Fruit fly (Drosophila melanogaster) whole organism, embryonic: ENCODE results near the gene Nopp140.

Experiments used
- Aef1 ChIP-seq: fragments of 200-800 bp; sonication (Bioruptor generic); IDR thresholded peaks from 3 replicates; pipeline ENCODE4 v1.3.6; 2022; ENCODE audit warnings: missing biosample characterization, missing genetic modification characterization
- CG10267 ChIP-seq: fragments of 200-800 bp; sonication (Bioruptor generic); optimal IDR thresholded peaks from 2 replicates; lab custom pipeline; 2018; ENCODE audit warnings: missing biosample characterization, mild to moderate bottlenecking, missing genetic modification characterization, moderate library complexity
- CG11247 ChIP-seq: fragments of 200-800 bp; sonication (Bioruptor generic); IDR thresholded peaks from 2 replicates; pipeline ENCODE4 v1.3.6; 2022; ENCODE audit warnings: missing biosample characterization, missing genetic modification characterization
- CG11695 ChIP-seq: fragments of 200-800 bp; sonication (Bioruptor generic); IDR thresholded peaks from 3 replicates; pipeline ENCODE4 v1.3.6; 2022; ENCODE audit warnings: missing biosample characterization, missing genetic modification characterization
- CG11723 ChIP-seq: fragments of 200-800 bp; sonication (Bioruptor generic); optimal IDR thresholded peaks from 2 replicates; lab custom pipeline; 2017; ENCODE audit warnings: missing biosample characterization, mild to moderate bottlenecking, missing genetic modification characterization
- CG14667 ChIP-seq: fragments of 200-800 bp; sonication (Bioruptor generic); IDR thresholded peaks from 2 replicates; pipeline ENCODE4 v1.3.6; 2022; ENCODE audit warnings: missing biosample characterization, missing genetic modification characterization
- CG15514 ChIP-seq: fragments of 200-800 bp; sonication (Bioruptor generic); optimal IDR thresholded peaks from 3 replicates; lab custom pipeline; 2017; ENCODE audit warnings: missing biosample characterization, missing genetic modification characterization, mild to moderate bottlenecking, moderate library complexity, missing genetic modification reagents
- CG2116 ChIP-seq: fragments of 200-800 bp; sonication (Bioruptor generic); optimal IDR thresholded peaks from 3 replicates; lab custom pipeline; 2018; ENCODE audit warnings: missing biosample characterization, mild to moderate bottlenecking, missing genetic modification characterization
- CG2889 ChIP-seq: fragments of 200-800 bp; sonication (Bioruptor generic); IDR thresholded peaks from 3 replicates; pipeline ENCODE4 v1.3.6; 2022; ENCODE audit warnings: missing biosample characterization, missing genetic modification characterization
- CG32532 ChIP-seq: fragments of 200-800 bp; sonication (Bioruptor generic); IDR thresholded peaks from 2 replicates; pipeline ENCODE4 v1.3.6; 2022; ENCODE audit warnings: missing biosample characterization, missing genetic modification characterization
- CG4282 ChIP-seq: fragments of 200-800 bp; sonication (Bioruptor generic); optimal IDR thresholded peaks from 2 replicates; lab custom pipeline; 2016; ENCODE audit warnings: missing biosample characterization, missing genetic modification characterization
- CG4617 ChIP-seq: fragments of 200-800 bp; sonication (Bioruptor generic); optimal IDR thresholded peaks from 3 replicates; lab custom pipeline; 2016; ENCODE audit warnings: missing biosample characterization, missing genetic modification characterization, borderline replicate concordance
- CG7928 ChIP-seq: fragments of 200-800 bp; sonication (Bioruptor generic); optimal IDR thresholded peaks from 2 replicates; lab custom pipeline; 2017; ENCODE audit warnings: missing biosample characterization, mild to moderate bottlenecking, missing genetic modification characterization
- CG7963 ChIP-seq: fragments of 200-800 bp; sonication (Bioruptor generic); IDR thresholded peaks from 3 replicates; pipeline ENCODE4 v1.3.6; 2022; ENCODE audit warnings: missing biosample characterization, missing genetic modification characterization; ENCODE audit not compliant: partially characterized antibody
- CG8089 ChIP-seq: fragments of 200-800 bp; sonication (Bioruptor generic); optimal IDR thresholded peaks from 3 replicates; lab custom pipeline; 2016; ENCODE audit warnings: missing biosample characterization, missing genetic modification characterization
- CG8281 ChIP-seq: fragments of 200-800 bp; sonication (Bioruptor generic); optimal IDR thresholded peaks from 2 replicates; lab custom pipeline; 2018; ENCODE audit warnings: missing biosample characterization, mild to moderate bottlenecking, missing genetic modification characterization, moderate library complexity
- Dad ChIP-seq: fragments of 200-800 bp; sonication (Bioruptor generic); optimal IDR thresholded peaks from 3 replicates; lab custom pipeline; 2016; ENCODE audit warnings: missing biosample characterization, missing genetic modification characterization
- Dp ChIP-seq: fragments of 200-800 bp; sonication (Bioruptor generic); optimal IDR thresholded peaks from 2 replicates; lab custom pipeline; 2018; ENCODE audit warnings: missing biosample characterization, mild to moderate bottlenecking, missing genetic modification characterization, moderate library complexity
- Fer3 ChIP-seq: fragments of 200-800 bp; sonication (Bioruptor generic); optimal IDR thresholded peaks from 2 replicates; lab custom pipeline; 2018; ENCODE audit warnings: missing biosample characterization, mild to moderate bottlenecking, missing genetic modification characterization, moderate library complexity
- Gsc ChIP-seq: fragments of 200-800 bp; sonication (Bioruptor generic); IDR thresholded peaks from 2 replicates; pipeline ENCODE4 v1.3.6; 2022; ENCODE audit warnings: missing biosample characterization, missing genetic modification characterization
- H15 ChIP-seq: fragments of 200-800 bp; sonication (Bioruptor generic); IDR thresholded peaks from 3 replicates; pipeline ENCODE4 v1.3.6; 2022; ENCODE audit warnings: missing biosample characterization, missing genetic modification characterization
- HLH54F ChIP-seq: fragments of 200-800 bp; sonication (Bioruptor generic); optimal IDR thresholded peaks from 3 replicates; lab custom pipeline; 2016; ENCODE audit warnings: missing biosample characterization, missing genetic modification characterization
- Hey ChIP-seq: fragments of 200-800 bp; sonication (Bioruptor generic); optimal IDR thresholded peaks from 3 replicates; lab custom pipeline; 2018; ENCODE audit warnings: missing biosample characterization, mild to moderate bottlenecking, missing genetic modification characterization
- HmgD ChIP-seq: fragments of 200-800 bp; sonication (Bioruptor generic); optimal IDR thresholded peaks from 3 replicates; lab custom pipeline; 2016; ENCODE audit warnings: missing biosample characterization, missing genetic modification characterization
- Hsf ChIP-seq: fragments of 200-800 bp; sonication (Bioruptor generic); optimal IDR thresholded peaks from 3 replicates; lab custom pipeline; 2016; ENCODE audit warnings: missing biosample characterization, missing genetic modification characterization
- Jarid2 ChIP-seq: fragments of 200-800 bp; sonication (Bioruptor generic); optimal IDR thresholded peaks from 3 replicates; lab custom pipeline; 2017; ENCODE audit warnings: mild to moderate bottlenecking, missing biosample characterization, missing genetic modification reagents, missing genetic modification characterization
- MTF-1 ChIP-seq: fragments of 200-800 bp; sonication (Bioruptor generic); optimal IDR thresholded peaks from 2 replicates; lab custom pipeline; 2018; ENCODE audit warnings: missing biosample characterization, mild to moderate bottlenecking, missing genetic modification characterization, borderline replicate concordance
- Nf-YB ChIP-seq: fragments of 200-800 bp; sonication (Bioruptor generic); optimal IDR thresholded peaks from 3 replicates; lab custom pipeline; 2019; ENCODE audit warnings: missing biosample characterization, mild to moderate bottlenecking, missing genetic modification characterization, moderate library complexity
- NfI ChIP-seq: fragments of 200-800 bp; sonication (Bioruptor generic); optimal IDR thresholded peaks from 3 replicates; lab custom pipeline; 2018; ENCODE audit warnings: missing biosample characterization, mild to moderate bottlenecking, missing genetic modification characterization, moderate library complexity
- Oaz ChIP-seq: fragments of 200-800 bp; sonication (Bioruptor generic); IDR thresholded peaks from 2 replicates; pipeline ENCODE4 v1.3.6; 2022; ENCODE audit warnings: missing biosample characterization, missing genetic modification characterization
- Optix ChIP-seq: fragments of 200-800 bp; sonication (Bioruptor generic); IDR thresholded peaks from 3 replicates; pipeline ENCODE4 v1.3.6; 2022; ENCODE audit warnings: missing biosample characterization, missing genetic modification characterization
- Rfx ChIP-seq: fragments of 200-800 bp; sonication (Bioruptor generic); IDR thresholded peaks from 2 replicates; pipeline ENCODE4 v1.3.6; 2022; ENCODE audit warnings: missing biosample characterization, missing genetic modification characterization
- Side ChIP-seq: fragments of 200-800 bp; sonication (Bioruptor generic); optimal IDR thresholded peaks from 2 replicates; lab custom pipeline; 2016; ENCODE audit warnings: missing biosample characterization, missing genetic modification characterization
- Vsx1 ChIP-seq: fragments of 200-800 bp; sonication (Bioruptor generic); optimal IDR thresholded peaks from 2 replicates; lab custom pipeline; 2017; ENCODE audit warnings: missing biosample characterization, mild to moderate bottlenecking, missing genetic modification characterization, missing genetic modification reagents
- bbx ChIP-seq: fragments of 200-800 bp; sonication (Bioruptor generic); IDR thresholded peaks from 2 replicates; pipeline ENCODE4 v1.3.6; 2022; ENCODE audit warnings: missing biosample characterization, missing genetic modification characterization; ENCODE audit not compliant: partially characterized antibody
- bowl ChIP-seq: fragments of 200-800 bp; sonication (Bioruptor generic); IDR thresholded peaks from 2 replicates; pipeline ENCODE4 v1.3.6; 2022; ENCODE audit warnings: missing biosample characterization, missing genetic modification characterization
- cg ChIP-seq: fragments of 200-800 bp; sonication (Bioruptor generic); optimal IDR thresholded peaks from 3 replicates; lab custom pipeline; 2019; ENCODE audit warnings: missing biosample characterization, mild to moderate bottlenecking, missing genetic modification characterization, moderate library complexity
- chm ChIP-seq: fragments of 200-800 bp; sonication (Bioruptor generic); IDR thresholded peaks from 2 replicates; pipeline ENCODE4 v1.3.6; 2022; ENCODE audit warnings: missing biosample characterization, missing genetic modification characterization
- dysf ChIP-seq: fragments of 200-800 bp; sonication (Bioruptor generic); IDR thresholded peaks from 3 replicates; pipeline ENCODE4 v1.3.6; 2022; ENCODE audit warnings: missing biosample characterization, missing genetic modification characterization
- fd102C ChIP-seq: fragments of 200-800 bp; sonication (Bioruptor generic); optimal IDR thresholded peaks from 2 replicates; lab custom pipeline; 2018; ENCODE audit warnings: missing biosample characterization, mild to moderate bottlenecking, missing genetic modification characterization, moderate library complexity
- gfzf ChIP-seq: fragments of 200-800 bp; sonication (Bioruptor generic); optimal IDR thresholded peaks from 2 replicates; lab custom pipeline; 2016; ENCODE audit warnings: missing biosample characterization, mild to moderate bottlenecking, missing genetic modification characterization, moderate library complexity
- grau ChIP-seq: fragments of 200-800 bp; optimal IDR thresholded peaks from 3 replicates; lab custom pipeline; 2019; ENCODE audit warnings: missing biosample characterization, mild to moderate bottlenecking, missing genetic modification characterization, moderate library complexity
- her ChIP-seq: fragments of 200-800 bp; sonication (Bioruptor generic); optimal IDR thresholded peaks from 2 replicates; lab custom pipeline; 2016; ENCODE audit warnings: missing biosample characterization, missing genetic modification characterization
- knrl ChIP-seq: fragments of 200-800 bp; sonication (Bioruptor generic); IDR thresholded peaks from 3 replicates; pipeline ENCODE4 v1.3.6; 2022; ENCODE audit warnings: missing biosample characterization, missing genetic modification characterization; ENCODE audit not compliant: partially characterized antibody
- row ChIP-seq: fragments of 200-800 bp; sonication (Bioruptor generic); IDR thresholded peaks from 3 replicates; pipeline ENCODE4 v1.3.6; 2022; ENCODE audit warnings: missing biosample characterization, missing genetic modification characterization
- seq ChIP-seq: fragments of 200-800 bp; sonication (Bioruptor generic); IDR thresholded peaks from 2 replicates; pipeline ENCODE4 v1.3.6; 2022; ENCODE audit warnings: missing biosample characterization, missing genetic modification characterization
- stc ChIP-seq: fragments of 200-800 bp; sonication (Bioruptor generic); IDR thresholded peaks from 2 replicates; pipeline ENCODE4 v1.3.6; 2022; ENCODE audit warnings: missing biosample characterization, missing genetic modification characterization
- unc-4 ChIP-seq: fragments of 200-800 bp; sonication (Bioruptor generic); IDR thresholded peaks from 2 replicates; pipeline ENCODE4 v1.3.6; 2022; ENCODE audit warnings: missing biosample characterization, missing genetic modification characterization; ENCODE audit not compliant: partially characterized antibody
- vnd ChIP-seq: fragments of 200-800 bp; sonication (Bioruptor generic); IDR thresholded peaks from 3 replicates; pipeline ENCODE4 v1.3.6; 2022; ENCODE audit warnings: missing biosample characterization, missing genetic modification characterization; ENCODE audit not compliant: partially characterized antibody
- wek ChIP-seq: fragments of 200-800 bp; sonication (Bioruptor generic); optimal IDR thresholded peaks from 3 replicates; lab custom pipeline; 2018; ENCODE audit warnings: missing biosample characterization, mild to moderate bottlenecking, missing genetic modification characterization, moderate library complexity

Gene Nopp140

dm6 chr3L:21841079-21841478 is 8.5 kb downstream of the Nopp140 start, which contains the start of gene P5CDh1 (continued):
- TF ChIP-seq CG11247 (GFP tag; lab: Robert Waterston, UW) = peak; percentile 58; the same call in 1 of the 2 replicates
- peak; percentile 48; the same call in 1 of the 3 replicates for TF ChIP-seq dysf
- no peak for TF ChIP-seq Gsc
- TF ChIP-seq Oaz (GFP tag; lab: Robert Waterston, UW) = no peak
- no peak for TF ChIP-seq bowl (GFP tag; lab: Robert Waterston, UW)
- TF ChIP-seq CG8281 (tag; lab: Kevin White, UChicago) = no peak
- TF ChIP-seq CG11723 (GFP tag; lab: Kevin White, UChicago) = no peak
- 0 out of 3 replicates have a peak, but pooled peaks have one; percentile 26 for TF ChIP-seq H15 (GFP tag; lab: Robert Waterston, UW)
- TF ChIP-seq Vsx1 (GFP tag; lab: Kevin White, UChicago) = no peak
- no peak for TF ChIP-seq Hey (tag; lab: Kevin White, UChicago)
- TF ChIP-seq CG8089 (GFP tag; lab: Kevin White, UChicago) = peak; percentile 15
- TF ChIP-seq her (GFP tag; lab: Kevin White, UChicago) = peak; percentile 48
- TF ChIP-seq knrl (GFP tag; lab: Robert Waterston, UW) = peak; percentile 82
- no peak for TF ChIP-seq fd102C
- peak; percentile 97 for TF ChIP-seq Dp
- peak; percentile 78 for TF ChIP-seq Rfx (GFP tag; lab: Robert Waterston, UW)
- TF ChIP-seq CG32532 = peak; percentile 65
- TF ChIP-seq row (GFP tag; lab: Robert Waterston, UW) = peak; percentile 38; the same call in 2 of the 3 replicates
- TF ChIP-seq cg (GFP tag; lab: Kevin White, UChicago) = peak; percentile 41
- TF ChIP-seq stc = 0 out of 2 replicates have a peak, but pooled peaks have one; percentile 25
- TF ChIP-seq CG11695 (GFP tag; lab: Robert Waterston, UW) = peak; percentile 33; the same call in 1 of the 3 replicates
- TF ChIP-seq Optix (GFP tag; lab: Robert Waterston, UW) = 0 out of 3 replicates have a peak, but pooled peaks have one; percentile 6
- peak; percentile 18 for TF ChIP-seq wek (GFP tag; lab: Kevin White, UChicago)
- TF ChIP-seq Nf-YB (GFP tag; lab: Kevin White, UChicago) = peak; percentile 34
- TF ChIP-seq CG7963 = peak; percentile 82
- TF ChIP-seq Aef1 = no peak
- peak; percentile 30 for TF ChIP-seq Dad (GFP tag; lab: Kevin White, UChicago)
- TF ChIP-seq CG2116 (GFP tag; lab: Kevin White, UChicago) = peak; percentile 90
- TF ChIP-seq vnd (GFP tag; lab: Robert Waterston, UW) = peak; percentile 75
- peak; percentile 1 for TF ChIP-seq MTF-1 (GFP tag; lab: Kevin White, UChicago)
- peak; percentile 33 for TF ChIP-seq Fer3 (tag; lab: Kevin White, UChicago)
- TF ChIP-seq chm (GFP tag; lab: Robert Waterston, UW) = peak; percentile 53; the same call in 1 of the 2 replicates
- peak; percentile 78 for TF ChIP-seq CG15514 (GFP tag; lab: Kevin White, UChicago)
- peak; percentile 55 for TF ChIP-seq gfzf (GFP tag; lab: Kevin White, UChicago)
- no peak for TF ChIP-seq CG4617 (GFP tag; lab: Kevin White, UChicago)
- TF ChIP-seq NfI (GFP tag; lab: Kevin White, UChicago) = peak; percentile 61
- peak; percentile 3 for TF ChIP-seq CG7928 (GFP tag; lab: Kevin White, UChicago)
- peak; percentile 11 for TF ChIP-seq CG4282 (GFP tag; lab: Kevin White, UChicago)
- TF ChIP-seq HmgD = peak; percentile 10
- TF ChIP-seq seq (GFP tag; lab: Robert Waterston, UW) = no peak
- TF ChIP-seq Jarid2 (GFP tag; lab: Kevin White, UChicago) = peak; percentile 28
- peak; percentile 95 for TF ChIP-seq CG10267
- TF ChIP-seq grau (tag; lab: Kevin White, UChicago) = peak; percentile 30
- peak; percentile 29 for TF ChIP-seq Side (GFP tag; lab: Kevin White, UChicago)
- peak; percentile 91 for TF ChIP-seq unc-4 (GFP tag; lab: Robert Waterston, UW)
- TF ChIP-seq CG14667 (GFP tag; lab: Robert Waterston, UW) = no peak
- 0 out of 3 replicates have a peak, but pooled peaks have one; percentile 39 for TF ChIP-seq CG2889 (GFP tag; lab: Robert Waterston, UW)
- peak; percentile 25 for TF ChIP-seq Hsf (GFP tag; lab: Kevin White, UChicago)
- TF ChIP-seq bbx = peak; percentile 93
- TF ChIP-seq HLH54F = peak; percentile 31
